Worm (Caenorhabditis elegans) whole organism, L4/young adult: Measurements from ENCODE around the gene dmsr-8.

ENCODE experiments used
- W03F9.2 ChIP-seq: fragments of 150-350 bp; optimal IDR thresholded peaks from 2 replicates; lab custom pipeline; 2014; ENCODE audit warnings: missing biosample characterization, missing genetic modification characterization
- dao-5 ChIP-seq: sonication (generic microtip); optimal IDR thresholded peaks from 2 replicates; lab custom pipeline; 2016; ENCODE audit warnings: missing genotype, missing genetic modification characterization, moderate library complexity, missing compliant biosample characterization

- TF ChIP-seq dao-5, result no peak
- TF ChIP-seq W03F9.2 (tag; lab: Kevin White, UChicago), result peak; percentile 72
Measured at ce11 chrV:10536808-10537207, 22.6 kb upstream of the dmsr-8 start.
